Worm (Caenorhabditis elegans) whole organism, L1 larva: ENCODE data around the gene sra-6.

Source experiments
- C04F5.9 ChIP-seq: sonication (generic microtip); optimal IDR thresholded peaks from 2 replicates; lab custom pipeline; 2016; ENCODE audit warnings: missing genetic modification characterization, missing compliant biosample characterization
- alr-1 ChIP-seq: fragments of 200-800 bp; sonication (Bioruptor generic); optimal IDR thresholded peaks from 2 replicates; lab custom pipeline; 2018; ENCODE audit warnings: borderline replicate concordance, mild to moderate bottlenecking, missing genetic modification characterization, missing compliant biosample characterization
- ceh-90 ChIP-seq: sonication (generic microtip); optimal IDR thresholded peaks from 2 replicates; lab custom pipeline; 2016; ENCODE audit warnings: missing genetic modification characterization, missing compliant biosample characterization
- ces-1 ChIP-seq: fragments of 150-350 bp; optimal IDR thresholded peaks from 2 replicates; lab custom pipeline; 2014; ENCODE audit warnings: missing biosample characterization, missing genetic modification reagents, missing genetic modification characterization
- efl-1 ChIP-seq, 4 experiments: fragments of 150-350 bp; optimal IDR thresholded peaks in 3 of 4; peaks in 1 of 4; 1 replicate in 1 of 4; 2 replicates in 3 of 4; lab custom pipeline; 2014; ENCODE audit warnings: missing biosample characterization in 2 of 4, missing genetic modification characterization in 2 of 4, missing genetic modification reagents in 2 of 4
- egl-13 ChIP-seq: sonication (generic microtip); optimal IDR thresholded peaks from 2 replicates; lab custom pipeline; 2016; ENCODE audit warnings: missing genotype, missing genetic modification reagents, missing genetic modification characterization, missing compliant biosample characterization
- egl-27 ChIP-seq, 2 experiments: fragments of 150-350 bp in 1 of 2; sonication (generic microtip); optimal IDR thresholded peaks; 3 replicates each; lab custom pipeline; 2017 to 2018; ENCODE audit warnings: missing biosample characterization in 2 of 2, missing genetic modification characterization in 2 of 2, missing genetic modification reagents in 2 of 2
- elt-3 ChIP-seq, 6 experiments: fragments of 150-350 bp in 1 of 6; sonication (generic microtip); optimal IDR thresholded peaks; 2 replicates each; lab custom pipeline; 2017 to 2018; ENCODE audit warnings: missing biosample characterization in 6 of 6, missing genetic modification characterization in 6 of 6, inconsistent platforms in 1 of 6
- fkh-10 ChIP-seq: sonication (generic microtip); optimal IDR thresholded peaks from 2 replicates; lab custom pipeline; 2017; ENCODE audit warnings: missing biosample characterization, missing genetic modification reagents, missing genetic modification characterization
- fkh-4 ChIP-seq: sonication (generic microtip); optimal IDR thresholded peaks from 2 replicates; lab custom pipeline; 2016; ENCODE audit warnings: missing compliant biosample characterization, missing genetic modification characterization, borderline replicate concordance
- hlh-4 ChIP-seq: sonication (generic microtip); optimal IDR thresholded peaks from 2 replicates; lab custom pipeline; 2016; ENCODE audit warnings: mild to moderate bottlenecking, missing genetic modification characterization, missing compliant biosample characterization
- irx-1 ChIP-seq: sonication (generic microtip); optimal IDR thresholded peaks from 2 replicates; lab custom pipeline; 2016; ENCODE audit warnings: missing genetic modification characterization, missing compliant biosample characterization
- lin-15B ChIP-seq: fragments of 150-350 bp; sonication (generic microtip); optimal IDR thresholded peaks from 3 replicates; lab custom pipeline; 2014; ENCODE audit warnings: missing biosample characterization, missing genetic modification characterization
- lin-35 ChIP-seq, 2 experiments: fragments of 150-350 bp; optimal IDR thresholded peaks; 2 replicates each; lab custom pipeline; 2014; ENCODE audit warnings: missing biosample characterization in 2 of 2, missing genetic modification characterization in 2 of 2, missing genetic modification reagents in 2 of 2
- lin-39 ChIP-seq: fragments of 150-350 bp; optimal IDR thresholded peaks from 2 replicates; lab custom pipeline; 2014; ENCODE audit warnings: missing biosample characterization, missing genetic modification reagents, missing genetic modification characterization
- mef-2 ChIP-seq: fragments of 150-350 bp; optimal IDR thresholded peaks from 2 replicates; lab custom pipeline; 2014; ENCODE audit warnings: missing biosample characterization, missing genetic modification characterization
- nhr-12 ChIP-seq: sonication (generic microtip); optimal IDR thresholded peaks from 2 replicates; lab custom pipeline; 2017; ENCODE audit warnings: missing biosample characterization, missing genetic modification characterization
- nhr-19 ChIP-seq: fragments of 200-800 bp; sonication (Bioruptor generic); conservative IDR thresholded peaks from 2 replicates; pipeline ENCODE4 v1.3.6; 2022; ENCODE audit warnings: missing genetic modification characterization, missing compliant biosample characterization
- nhr-47 ChIP-seq: sonication (generic microtip); optimal IDR thresholded peaks from 2 replicates; lab custom pipeline; 2016; ENCODE audit warnings: mild to moderate bottlenecking, missing genetic modification characterization, moderate library complexity, missing compliant biosample characterization
- nhr-71 ChIP-seq: sonication (generic microtip); optimal IDR thresholded peaks from 2 replicates; lab custom pipeline; 2016; ENCODE audit warnings: mild to moderate bottlenecking, missing genetic modification characterization, moderate library complexity, missing compliant biosample characterization
- nhr-77 ChIP-seq: fragments of 150-350 bp; optimal IDR thresholded peaks from 2 replicates; lab custom pipeline; 2014; ENCODE audit warnings: missing biosample characterization, missing genetic modification characterization
- nhr-90 ChIP-seq: sonication (generic microtip); optimal IDR thresholded peaks from 2 replicates; lab custom pipeline; 2016; ENCODE audit warnings: mild to moderate bottlenecking, missing genetic modification characterization, missing compliant biosample characterization; ENCODE audit not compliant: poor library complexity
- pag-3 ChIP-seq: sonication (generic microtip); optimal IDR thresholded peaks from 2 replicates; lab custom pipeline; 2017; ENCODE audit warnings: missing genetic modification characterization, mild to moderate bottlenecking, missing compliant biosample characterization, antibody characterized with exemption, borderline replicate concordance; ENCODE audit not compliant: insufficient read depth
- skn-1 ChIP-seq: fragments of 150-350 bp; optimal IDR thresholded peaks from 2 replicates; lab custom pipeline; 2014; ENCODE audit warnings: missing biosample characterization, missing genetic modification characterization
- sox-4 ChIP-seq: sonication (generic microtip); optimal IDR thresholded peaks from 2 replicates; lab custom pipeline; 2016; ENCODE audit warnings: missing genetic modification characterization, missing compliant biosample characterization
- tbx-2 ChIP-seq: sonication (generic microtip); optimal IDR thresholded peaks from 2 replicates; lab custom pipeline; 2016; ENCODE audit warnings: missing genetic modification characterization, missing compliant biosample characterization
- unc-62 ChIP-seq: fragments of 150-350 bp; optimal IDR thresholded peaks from 2 replicates; lab custom pipeline; 2014; ENCODE audit warnings: missing biosample characterization, missing genetic modification reagents, missing genetic modification characterization
- xbp-1 ChIP-seq: sonication (generic microtip); optimal IDR thresholded peaks from 2 replicates; lab custom pipeline; 2016; ENCODE audit warnings: missing genetic modification characterization, missing compliant biosample characterization
- zag-1 ChIP-seq: fragments of 150-350 bp; optimal IDR thresholded peaks from 2 replicates; lab custom pipeline; 2014; ENCODE audit warnings: missing biosample characterization, missing genetic modification characterization
- zip-4 ChIP-seq: fragments of 200-800 bp; sonication (Bioruptor generic); optimal IDR thresholded peaks from 2 replicates; lab custom pipeline; 2018; ENCODE audit warnings: mild to moderate bottlenecking, missing genetic modification characterization, moderate library complexity, missing compliant biosample characterization
- ztf-4 ChIP-seq: fragments of 150-350 bp; optimal IDR thresholded peaks from 2 replicates; lab custom pipeline; 2014; ENCODE audit warnings: missing biosample characterization, missing genetic modification characterization

Gene sra-6

ce11 chrII:9600022-9600722, 49.6 kb upstream of the sra-6 start (continued):
- TF ChIP-seq egl-27 (tag; optimal IDR thresholded peaks at IDR 0.05; lab: Kevin White, UChicago) = no peak
- no peak for TF ChIP-seq nhr-47 (tag; lab: Kevin White, UChicago)
- TF ChIP-seq nhr-19 (GFP tag; lab: Robert Waterston, UW) = peak; percentile 35
- no peak for TF ChIP-seq elt-3 (tag; optimal IDR thresholded peaks at IDR 0.05; lab: Kevin White, UChicago)
- TF ChIP-seq alr-1 (tag; lab: Kevin White, UChicago) = no peak
- TF ChIP-seq nhr-77 (tag; lab: Kevin White, UChicago) = no peak
- TF ChIP-seq, all 84 proteins: peak for 11

- TF ChIP-seq nhr-90 (peak; percentile 52), hlh-4 (tag; lab: Kevin White, UChicago) (no peak), efl-1 (optimal IDR thresholded peaks at IDR 0.05; lab: Kevin White, UChicago) (no peak), efl-1 (GFP tag; optimal IDR thresholded peaks at IDR 0.05 in 1 of 2; lab: Kevin White, UChicago) (peak in 1 of 2 experiments; percentile 66), lin-35 (GFP tag; optimal IDR thresholded peaks at IDR 0.05; lab: Kevin White, UChicago) (peak in 1 of 2 experiments; percentile 1), sox-4 (no peak), nhr-71 (tag; lab: Kevin White, UChicago) (peak; percentile 29)
- TF ChIP-seq, all 84 proteins: peak for 4
Observed at ce11 chrII:9597516-9598047, 47.0 kb upstream of the sra-6 start, which contains the start of gene mrpl-53. TSS of gene mrpl-53 (plus strand) at chrII:9597622.

DNA sequence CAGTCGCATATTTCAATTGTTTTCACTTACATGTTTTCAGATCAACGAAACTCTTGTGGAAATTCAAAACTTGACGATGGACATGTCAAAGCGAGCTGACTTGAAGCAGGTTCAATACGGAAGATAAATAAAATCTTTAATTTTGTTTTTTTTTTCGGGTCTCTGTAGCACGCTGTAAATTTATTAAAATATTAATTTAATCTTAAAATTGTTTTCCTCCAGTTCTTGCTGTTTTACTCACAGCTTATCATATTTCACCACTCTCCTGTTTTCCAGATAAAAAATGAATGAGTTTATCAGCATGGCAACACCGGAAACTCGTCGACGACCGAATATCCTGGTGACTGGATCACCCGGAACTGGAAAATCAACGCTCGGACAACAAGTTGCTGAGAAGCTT, 45.8 kb upstream of the sra-6 start, which contains the start of gene E02H1.6:
E02H1.6 (plus strand) TSS at position 301 of the 400 bp plus-strand sequence.
- no peak for TF ChIP-seq xbp-1 (tag; lab: Kevin White, UChicago)

ce11 chrII:9594924-9595323, 44.3 kb upstream of the sra-6 start, which contains the start of gene E02H1.5:
TSS of gene E02H1.5 (plus strand) at chrII:9595224.
- TF ChIP-seq ces-1 (GFP tag; lab: Kevin White, UChicago) (no peak), mef-2 (no peak), elt-3 (tag; optimal IDR thresholded peaks at IDR 0.05; lab: Kevin White, UChicago) (no peak), pag-3 (no peak), zip-4 (no peak), zag-1 (tag; lab: Kevin White, UChicago) (no peak), lin-15B (tag; lab: Kevin White, UChicago) (no peak), sox-4 (no peak), ztf-4 (no peak), skn-1 (tag; lab: Kevin White, UChicago) (no peak), nhr-12 (tag; lab: Kevin White, UChicago) (no peak), egl-13 (no peak), fkh-10 (GFP tag; lab: Kevin White, UChicago) (no peak), ceh-90 (tag; lab: Kevin White, UChicago) (no peak), nhr-47 (tag; lab: Kevin White, UChicago) (no peak), lin-39 (tag; lab: Kevin White, UChicago) (no peak), unc-62 (GFP tag; lab: Kevin White, UChicago) (no peak), nhr-71 (tag; lab: Kevin White, UChicago) (no peak), alr-1 (tag; lab: Kevin White, UChicago) (no peak), C04F5.9 (no peak)
- TF ChIP-seq, all 84 proteins: peak for 0

DNA sequence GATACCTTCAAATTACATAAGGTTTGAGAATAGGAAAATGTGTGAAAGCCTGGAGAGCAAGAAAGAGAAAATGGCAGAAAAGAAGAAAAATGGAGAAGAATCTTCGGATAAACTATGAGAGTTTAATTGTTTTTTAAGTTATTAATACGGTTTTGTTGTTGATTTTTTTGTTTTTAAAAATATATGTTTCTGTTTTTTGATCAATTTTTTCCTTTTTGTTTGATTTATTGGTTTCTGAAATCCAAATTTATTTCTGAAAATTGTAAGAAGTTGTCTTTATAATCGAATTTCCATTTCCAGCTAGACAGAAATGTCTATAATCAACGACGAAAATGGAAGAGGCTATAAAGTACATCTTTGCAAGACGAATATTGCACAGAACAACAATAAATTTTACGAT, 42.1 kb upstream of the sra-6 start, which contains the start of gene parp-2:
parp-2 (plus strand) TSS at position 301 of the 400 bp plus-strand sequence.
- TF ChIP-seq tbx-2 (tag; lab: Kevin White, UChicago) (no peak), irx-1 (no peak), lin-39 (tag; lab: Kevin White, UChicago) (no peak), fkh-4 (no peak)
